Fruit fly (Drosophila melanogaster) S2 (cell line): ENCODE results near the gene Rrp45.

Experiments used
- CG8478 ChIP-seq: fragments of >200 bp; optimal IDR thresholded peaks from 2 replicates; lab custom pipeline; 2018
- CTCF ChIP-seq, 2 experiments: fragments of >200 bp; optimal IDR thresholded peaks; 2 replicates each; lab custom pipeline; 2018

dm6 chrX:16800530-16801027 lies 9.5 kb upstream of the Rrp45 start, which contains the start of the genes CG9132 and CG4789:
- no peak for TF ChIP-seq CG8478 (lab: Kevin White, UChicago)
- TF ChIP-seq CTCF (optimal IDR thresholded peaks at IDR 0.05; lab: Kevin White, UChicago), result no peak
